Fruit fly (Drosophila melanogaster): ENCODE results near the gene Best2.

Gene Best2

DNA sequence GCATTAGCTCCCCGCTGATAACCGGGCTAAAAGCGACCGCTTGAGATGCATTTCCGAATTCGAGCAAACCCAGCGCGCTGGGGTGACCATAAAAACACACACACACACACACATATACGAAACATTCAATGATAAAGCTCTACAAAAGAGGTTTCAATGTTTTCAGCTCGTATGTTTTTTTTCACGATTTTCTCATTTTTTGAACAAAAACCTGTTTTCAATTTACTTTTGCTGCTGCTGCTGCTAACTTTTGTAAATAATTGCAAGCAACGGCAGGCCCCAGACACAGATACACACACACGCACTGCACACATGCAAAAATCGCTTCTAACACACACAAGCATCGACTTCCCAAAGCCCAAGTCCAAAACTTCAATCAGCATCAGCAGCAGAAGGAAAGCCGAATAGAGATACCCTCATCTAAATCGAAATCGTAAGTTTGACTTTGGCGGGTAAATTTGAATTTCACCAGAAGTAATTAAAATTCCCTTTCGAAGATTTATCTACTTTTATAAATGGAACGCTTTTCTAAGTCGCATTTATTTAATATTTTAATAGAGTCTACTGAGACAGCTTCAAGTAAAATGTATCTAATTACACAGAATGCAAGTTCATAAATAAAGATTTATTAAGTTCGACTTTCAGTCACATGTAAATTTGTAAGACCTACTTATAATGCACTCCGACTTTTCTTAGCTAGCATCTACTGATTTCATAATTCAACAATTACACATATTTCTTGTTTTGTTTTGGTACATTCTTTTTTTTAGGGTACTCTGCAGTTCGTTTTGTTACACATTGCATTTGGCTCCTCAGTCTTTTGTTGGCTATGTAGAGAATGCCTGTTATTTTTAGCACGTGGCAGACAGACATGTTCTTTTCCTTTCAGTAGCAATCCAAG lies 7.0 kb downstream of the Best2 start:
- peak; percentile 28 for TF ChIP-seq kay (GFP tag; ENCODE audit: borderline replicate concordance)
- TF ChIP-seq CG12768 (GFP tag; optimal IDR thresholded peaks at IDR 0.05): no peak
- TF ChIP-seq CG7045 (GFP tag; optimal IDR thresholded peaks at IDR 0.05): no peak
- TF ChIP-seq tj (GFP tag; optimal IDR thresholded peaks at IDR 0.05): no peak
- TF ChIP-seq bab1 (GFP tag; optimal IDR thresholded peaks at IDR 0.05): peak; percentile 17
- no peak for TF ChIP-seq CG33017 (tag; optimal IDR thresholded peaks at IDR 0.05)

dm6 chr3L:6245646-6246045 lies 10.8 kb downstream of the Best2 start, which contains the start of gene Mdr65:
Gene Mdr65, minus strand, starts transcription at chr3L:6245746.
- TF ChIP-seq Hr96 (GFP tag; optimal IDR thresholded peaks at IDR 0.05) (no peak), CG14711 (tag; optimal IDR thresholded peaks at IDR 0.05) (no peak), cnc (optimal IDR thresholded peaks at IDR 0.05) (no peak), pad (GFP tag; optimal IDR thresholded peaks at IDR 0.05) (no peak), CG12768 (GFP tag; optimal IDR thresholded peaks at IDR 0.05) (no peak), kay (GFP tag; ENCODE audit: borderline replicate concordance) (no peak), CG1620 (GFP tag; optimal IDR thresholded peaks at IDR 0.05) (no peak), CG33017 (tag; optimal IDR thresholded peaks at IDR 0.05) (no peak), ovo (GFP tag; optimal IDR thresholded peaks at IDR 0.05) (no peak), Mnt (GFP tag; optimal IDR thresholded peaks at IDR 0.05) (no peak), CG7101 (tag; optimal IDR thresholded peaks at IDR 0.05) (no peak), CG7045 (GFP tag; optimal IDR thresholded peaks at IDR 0.05) (no peak), CG5204 (GFP tag; optimal IDR thresholded peaks at IDR 0.05) (no peak), CG11617 (GFP tag; optimal IDR thresholded peaks at IDR 0.05) (no peak), Clk (GFP tag; optimal IDR thresholded peaks at IDR 0.05) (no peak), bab1 (GFP tag; optimal IDR thresholded peaks at IDR 0.05) (no peak), cic (GFP tag; optimal IDR thresholded peaks at IDR 0.05) (no peak)

DNA sequence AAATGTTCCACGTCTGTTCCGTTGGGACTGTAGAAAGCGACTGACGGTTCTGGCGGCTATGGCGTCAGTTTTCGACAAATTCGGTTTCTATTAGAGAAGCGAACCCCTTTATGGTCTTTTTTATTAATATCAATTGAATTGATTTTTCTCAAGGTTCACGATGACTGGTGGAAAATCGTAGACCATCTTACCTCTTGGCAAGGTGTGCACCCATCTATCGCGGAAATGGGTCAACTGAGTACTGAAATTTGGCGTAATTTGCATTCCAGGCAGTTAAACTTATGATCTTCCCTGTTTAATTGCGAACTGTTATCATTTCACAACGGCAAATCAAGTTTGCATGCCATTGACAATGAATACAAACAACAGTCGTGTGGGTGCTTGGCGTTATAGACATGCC lies 16.5 kb downstream of the Best2 start, which contains the start of gene CG10226:
Gene CG10226 (minus strand): TSS at position 101 of the 400 bp plus-strand sequence.
- TF ChIP-seq CG33017 (tag; optimal IDR thresholded peaks at IDR 0.05): no peak
- TF ChIP-seq CG5204 (GFP tag; optimal IDR thresholded peaks at IDR 0.05): no peak
- no peak for TF ChIP-seq toe (GFP tag; optimal IDR thresholded peaks at IDR 0.05)
- no peak for TF ChIP-seq Mnt (GFP tag; optimal IDR thresholded peaks at IDR 0.05)
- no peak for TF ChIP-seq CG1620 (GFP tag; optimal IDR thresholded peaks at IDR 0.05)
- TF ChIP-seq CG7101 (tag; optimal IDR thresholded peaks at IDR 0.05): no peak

DNA sequence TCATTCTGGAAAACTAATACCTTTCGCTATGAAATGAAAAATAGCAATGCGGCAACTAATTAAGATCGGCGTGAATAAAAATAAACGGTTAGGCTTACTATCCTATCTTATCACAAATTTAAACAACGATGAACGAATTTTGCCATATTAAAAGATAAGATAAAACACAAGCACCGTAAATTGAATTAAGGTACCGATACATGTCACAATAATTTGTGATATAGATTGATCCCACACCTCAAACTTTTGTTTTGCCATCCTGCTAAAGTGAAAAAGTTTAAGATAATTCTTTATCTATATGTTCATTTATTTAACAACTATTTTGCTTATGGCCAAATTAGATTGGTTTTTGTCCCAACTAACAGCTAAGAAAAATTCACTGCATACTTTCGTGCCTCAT lies 22.4 kb downstream of the Best2 start, which contains the start of gene CG42714:
Gene CG42714 (minus strand): TSS at position 22 of the 400 bp plus-strand sequence.
- no peak for TF ChIP-seq Hr96 (GFP tag; optimal IDR thresholded peaks at IDR 0.05)
- no peak for TF ChIP-seq toe (GFP tag; optimal IDR thresholded peaks at IDR 0.05)
- TF ChIP-seq cic (GFP tag; optimal IDR thresholded peaks at IDR 0.05): no peak
- TF ChIP-seq Mnt (GFP tag; optimal IDR thresholded peaks at IDR 0.05): no peak
- no peak for TF ChIP-seq ovo (GFP tag; optimal IDR thresholded peaks at IDR 0.05)
- no peak for TF ChIP-seq cnc (optimal IDR thresholded peaks at IDR 0.05)
- TF ChIP-seq pad (GFP tag; optimal IDR thresholded peaks at IDR 0.05): no peak
- no peak for TF ChIP-seq CG1620 (GFP tag; optimal IDR thresholded peaks at IDR 0.05)
- TF ChIP-seq CG5204 (GFP tag; optimal IDR thresholded peaks at IDR 0.05): no peak
- TF ChIP-seq CG11617 (GFP tag; optimal IDR thresholded peaks at IDR 0.05): no peak
- TF ChIP-seq Clk (GFP tag; optimal IDR thresholded peaks at IDR 0.05): no peak
- TF ChIP-seq tj (GFP tag; optimal IDR thresholded peaks at IDR 0.05): no peak
- TF ChIP-seq CG12768 (GFP tag; optimal IDR thresholded peaks at IDR 0.05): no peak
- no peak for TF ChIP-seq CG33017 (tag; optimal IDR thresholded peaks at IDR 0.05)
- TF ChIP-seq CG14711 (tag; optimal IDR thresholded peaks at IDR 0.05): no peak
- no peak for TF ChIP-seq kay (GFP tag; ENCODE audit: borderline replicate concordance)

- TF ChIP-seq ovo (GFP tag; optimal IDR thresholded peaks at IDR 0.05): no peak
- TF ChIP-seq pad (GFP tag; optimal IDR thresholded peaks at IDR 0.05): no peak
- no peak for TF ChIP-seq tj (GFP tag; optimal IDR thresholded peaks at IDR 0.05)
- TF ChIP-seq CG14711 (tag; optimal IDR thresholded peaks at IDR 0.05): no peak
- no peak for TF ChIP-seq CG12768 (GFP tag; optimal IDR thresholded peaks at IDR 0.05)
- TF ChIP-seq CG7045 (GFP tag; optimal IDR thresholded peaks at IDR 0.05): no peak
Measured at dm6 chr3L:6233281-6233680, 23.2 kb downstream of the Best2 start, which contains the start of gene BG642312. Gene BG642312, minus strand, starts transcription at chr3L:6233381.

DNA sequence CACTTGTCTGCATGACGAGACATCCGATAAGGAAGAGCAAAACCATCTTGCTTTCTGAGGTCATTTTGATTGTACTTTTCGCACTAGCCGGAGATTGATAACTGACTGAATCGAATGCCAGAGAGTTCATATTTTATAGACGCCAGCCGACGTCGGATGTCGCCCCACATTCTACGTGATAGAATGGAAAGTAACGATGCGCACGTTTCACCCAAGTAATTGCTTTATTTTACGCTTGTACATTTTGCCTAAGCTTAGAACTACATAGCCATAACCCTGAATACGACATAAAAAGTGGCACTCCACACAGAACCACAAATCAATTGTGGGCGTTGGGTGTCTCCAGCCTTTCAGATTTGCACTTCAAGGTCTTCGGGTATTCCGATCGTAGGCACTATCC lies 24.2 kb downstream of the Best2 start, which contains the start of gene CG13299:
Gene CG13299 (minus strand): TSS at position 101 of the 400 bp plus-strand sequence.
- TF ChIP-seq Mnt (GFP tag; optimal IDR thresholded peaks at IDR 0.05) (no peak), CG7045 (GFP tag; optimal IDR thresholded peaks at IDR 0.05) (no peak)

DNA sequence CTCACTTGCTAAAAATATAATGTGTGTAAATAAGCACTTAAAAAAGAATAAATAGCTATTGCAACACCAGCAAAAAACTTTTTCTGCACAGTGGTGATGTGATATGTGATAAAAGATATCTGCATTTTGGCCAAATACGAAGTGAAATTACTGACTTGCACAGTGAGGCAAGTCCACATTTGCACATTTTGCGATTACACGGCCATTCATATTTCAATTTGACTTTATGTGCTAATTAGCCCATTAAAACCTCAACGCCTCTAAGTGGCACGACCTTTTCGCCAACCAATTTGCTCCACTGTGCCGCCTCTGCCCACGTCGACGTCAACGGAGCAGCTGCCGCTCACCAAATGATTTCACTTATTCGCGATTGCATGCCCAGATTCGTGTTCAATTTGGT lies 36.3 kb downstream of the Best2 start, which contains the start of gene CG33946:
Gene CG33946 (plus strand): TSS at position 392 of the 400 bp plus-strand sequence.
- peak; percentile 0 for TF ChIP-seq CG1620 (GFP tag; optimal IDR thresholded peaks at IDR 0.05)
- TF ChIP-seq Hr96 (GFP tag; optimal IDR thresholded peaks at IDR 0.05): no peak
- no peak for TF ChIP-seq Clk (GFP tag; optimal IDR thresholded peaks at IDR 0.05)
- no peak for TF ChIP-seq CG7101 (tag; optimal IDR thresholded peaks at IDR 0.05)
- TF ChIP-seq CG11617 (GFP tag; optimal IDR thresholded peaks at IDR 0.05): no peak
- TF ChIP-seq CG33017 (tag; optimal IDR thresholded peaks at IDR 0.05): no peak
- TF ChIP-seq Crg-1 (GFP tag; optimal IDR thresholded peaks at IDR 0.05): no peak
- TF ChIP-seq pad (GFP tag; optimal IDR thresholded peaks at IDR 0.05): no peak
- TF ChIP-seq CG12768 (GFP tag; optimal IDR thresholded peaks at IDR 0.05): no peak
- peak; percentile 5 for TF ChIP-seq bab1 (GFP tag; optimal IDR thresholded peaks at IDR 0.05)
- no peak for TF ChIP-seq CG7045 (GFP tag; optimal IDR thresholded peaks at IDR 0.05)
- TF ChIP-seq CG5204 (GFP tag; optimal IDR thresholded peaks at IDR 0.05): no peak
- TF ChIP-seq Mnt (GFP tag; optimal IDR thresholded peaks at IDR 0.05): no peak
- no peak for TF ChIP-seq CG14711 (tag; optimal IDR thresholded peaks at IDR 0.05)
- TF ChIP-seq ovo (GFP tag; optimal IDR thresholded peaks at IDR 0.05): no peak
- TF ChIP-seq cnc (optimal IDR thresholded peaks at IDR 0.05): no peak
- TF ChIP-seq tj (GFP tag; optimal IDR thresholded peaks at IDR 0.05): peak; percentile 87
- TF ChIP-seq cic (GFP tag; optimal IDR thresholded peaks at IDR 0.05): no peak
- TF ChIP-seq kay (GFP tag; ENCODE audit: borderline replicate concordance): no peak
- no peak for TF ChIP-seq toe (GFP tag; optimal IDR thresholded peaks at IDR 0.05)
